Fruit fly (Drosophila melanogaster): ENCODE results near the gene CG6576.

CG6576 gene

dm6 chr3L:8781993-8782392 is 26.2 kb downstream of the CG6576 start (continued):
- TF ChIP-seq CG11762 (GFP tag; optimal IDR thresholded peaks at IDR 0.05; ENCODE audit: insufficient read depth): peak; percentile 47
- TF ChIP-seq lz (GFP tag; optimal IDR thresholded peaks at IDR 0.05): peak; percentile 43
- peak; percentile 48 for TF ChIP-seq pdm3 (GFP tag; optimal IDR thresholded peaks at IDR 0.05)
- peak; percentile 6 for TF ChIP-seq fd59A (GFP tag; optimal IDR thresholded peaks at IDR 0.05)
- TF ChIP-seq achi (GFP tag; optimal IDR thresholded peaks at IDR 0.05): peak; percentile 57
- peak; percentile 53 for TF ChIP-seq OdsH (GFP tag; optimal IDR thresholded peaks at IDR 0.05)
- peak; percentile 25; the same call in 1 of the 2 replicates for TF ChIP-seq Gug (GFP tag; IDR thresholded peaks at IDR 0.05)
- no peak for TF ChIP-seq Eip93F (GFP tag; optimal IDR thresholded peaks at IDR 0.05)
- TF ChIP-seq Met (GFP tag; optimal IDR thresholded peaks at IDR 0.05): no peak

dm6 chr3L:8783299-8783698 is 27.5 kb downstream of the CG6576 start:
- TF ChIP-seq CG6163 (GFP tag; IDR thresholded peaks at IDR 0.05) (0 out of 3 replicates have a peak, but pooled peaks have one; percentile 15), CG6276 (GFP tag; optimal IDR thresholded peaks at IDR 0.05) (peak; percentile 14), CG15336 (GFP tag; IDR thresholded peaks at IDR 0.05) (peak; percentile 32; the same call in 1 of the 2 replicates), svp (GFP tag) (peak; percentile 13), CG1621 (tag; optimal IDR thresholded peaks at IDR 0.05) (no peak), Lpt (GFP tag; optimal IDR thresholded peaks at IDR 0.05) (peak; percentile 13), dac (GFP tag; optimal IDR thresholded peaks at IDR 0.05) (peak; percentile 8), Eip78C (GFP tag) (peak; percentile 52), achi (GFP tag; optimal IDR thresholded peaks at IDR 0.05) (peak; percentile 15), ss (GFP tag; optimal IDR thresholded peaks at IDR 0.05) (peak in 1 of 2 experiments; percentile 30), CG6792 (GFP tag; optimal IDR thresholded peaks at IDR 0.05) (no peak), CG11294 (GFP tag; IDR thresholded peaks at IDR 0.05) (no peak), eg (GFP tag; IDR thresholded peaks at IDR 0.05) (peak; percentile 43; the same call in 1 of the 3 replicates), CG8119 (GFP tag; IDR thresholded peaks at IDR 0.05) (peak; percentile 51; the same call in 2 of the 3 replicates), Eip93F (GFP tag; optimal IDR thresholded peaks at IDR 0.05) (no peak), CG10669 (GFP tag; optimal IDR thresholded peaks at IDR 0.05) (no peak), pdm3 (GFP tag; optimal IDR thresholded peaks at IDR 0.05) (peak; percentile 7), salr (GFP tag; optimal IDR thresholded peaks at IDR 0.05) (peak in 1 of 2 experiments; percentile 45)

dm6 chr3L:8787240-8787639 is 31.5 kb downstream of the CG6576 start:
- TF ChIP-seq Eip78C (GFP tag) (no peak), OdsH (GFP tag; optimal IDR thresholded peaks at IDR 0.05) (no peak), CG34406 (GFP tag; optimal IDR thresholded peaks at IDR 0.05) (no peak), CG6276 (GFP tag; optimal IDR thresholded peaks at IDR 0.05) (no peak), Hr39 (GFP tag; optimal IDR thresholded peaks at IDR 0.05) (no peak), CG3032 (tag; optimal IDR thresholded peaks at IDR 0.05) (no peak), vri (GFP tag; optimal IDR thresholded peaks at IDR 0.05) (no peak), CG7368 (GFP tag; optimal IDR thresholded peaks at IDR 0.05) (no peak), Hr38 (GFP tag; optimal IDR thresholded peaks at IDR 0.05) (no peak), cyc (GFP tag; optimal IDR thresholded peaks at IDR 0.05) (no peak), dac (GFP tag; optimal IDR thresholded peaks at IDR 0.05) (no peak), CG11762 (GFP tag; optimal IDR thresholded peaks at IDR 0.05; ENCODE audit: insufficient read depth) (no peak), CG8632 (GFP tag; optimal IDR thresholded peaks at IDR 0.05) (no peak), CG31627 (GFP tag; optimal IDR thresholded peaks at IDR 0.05) (no peak)

dm6 chr3L:8787701-8788100 is 31.9 kb downstream of the CG6576 start:
- TF ChIP-seq CG6163 (GFP tag; IDR thresholded peaks at IDR 0.05) (no peak), Met (GFP tag; optimal IDR thresholded peaks at IDR 0.05) (no peak), Hr39 (GFP tag; optimal IDR thresholded peaks at IDR 0.05) (no peak), svp (GFP tag) (peak; percentile 53), acj6 (GFP tag; optimal IDR thresholded peaks at IDR 0.05) (no peak)

dm6 chr3L:8788445-8788844 is 32.7 kb downstream of the CG6576 start, which contains the start of gene Acbp5:
Gene Acbp5, minus strand, starts transcription at chr3L:8788545.
- TF ChIP-seq CG9139 (GFP tag; optimal IDR thresholded peaks at IDR 0.05): no peak
- TF ChIP-seq Eip78C (GFP tag): no peak
- TF ChIP-seq Eip75B (GFP tag; optimal IDR thresholded peaks at IDR 0.05): no peak
- peak; percentile 51 for TF ChIP-seq vri (GFP tag; optimal IDR thresholded peaks at IDR 0.05)
- no peak for TF ChIP-seq CG6808 (GFP tag; optimal IDR thresholded peaks at IDR 0.05)
- no peak for TF ChIP-seq Smox (GFP tag; optimal IDR thresholded peaks at IDR 0.05)
- no peak for TF ChIP-seq Sox14 (GFP tag; optimal IDR thresholded peaks at IDR 0.05)
- TF ChIP-seq fkh (GFP tag; optimal IDR thresholded peaks at IDR 0.05): no peak
